Worm (Caenorhabditis elegans) whole organism, young adult: ENCODE data around the gene T28F12.1.

Source experiments
- B0336.3 ChIP-seq: fragments of 200-800 bp; sonication (Bioruptor generic); IDR thresholded peaks from 2 replicates; pipeline ENCODE4 v1.3.6; 2022; ENCODE audit warnings: missing genetic modification characterization, missing compliant biosample characterization
- C06A6.2 ChIP-seq: fragments of 200-800 bp; sonication (Bioruptor generic); conservative IDR thresholded peaks from 2 replicates; pipeline ENCODE4 v1.3.6; 2022; ENCODE audit warnings: missing genetic modification characterization, missing compliant biosample characterization
- C17E4.6 ChIP-seq: fragments of 200-800 bp; sonication (Bioruptor generic); IDR thresholded peaks from 2 replicates; pipeline ENCODE4 v1.3.6; 2022; ENCODE audit warnings: missing genetic modification reagents, missing genetic modification characterization, missing compliant biosample characterization
- D2030.7 ChIP-seq: fragments of 200-800 bp; sonication (Bioruptor generic); IDR thresholded peaks from 2 replicates; pipeline ENCODE4 v1.3.6; 2022; ENCODE audit warnings: missing genetic modification reagents, missing genetic modification characterization, missing compliant biosample characterization
- F33H1.4 ChIP-seq: fragments of 200-800 bp; sonication (Bioruptor generic); IDR thresholded peaks from 2 replicates; pipeline ENCODE4 v1.3.6; 2022; ENCODE audit warnings: missing genetic modification reagents, missing genetic modification characterization, missing compliant biosample characterization
- F37B4.10 ChIP-seq: fragments of 200-800 bp; sonication (Bioruptor generic); IDR thresholded peaks from 2 replicates; pipeline ENCODE4 v1.3.6; 2022; ENCODE audit warnings: missing genetic modification characterization, missing compliant biosample characterization
- F39B2.1 ChIP-seq: fragments of 200-800 bp; sonication (Bioruptor generic); IDR thresholded peaks from 2 replicates; pipeline ENCODE4 v1.3.6; 2022; ENCODE audit warnings: missing genetic modification reagents, missing genetic modification characterization, missing compliant biosample characterization
- F52B5.7 ChIP-seq: sonication (generic microtip); optimal IDR thresholded peaks from 2 replicates; lab custom pipeline; 2016; ENCODE audit warnings: mild to moderate bottlenecking, missing genetic modification characterization, missing compliant biosample characterization
- Y67H2A.10 ChIP-seq: fragments of 200-800 bp; sonication (Bioruptor generic); conservative IDR thresholded peaks from 2 replicates; pipeline ENCODE4 v1.3.6; 2022; ENCODE audit warnings: missing genetic modification reagents, missing genetic modification characterization, missing compliant biosample characterization
- atf-7 ChIP-seq: sonication (generic microtip); optimal IDR thresholded peaks from 2 replicates; lab custom pipeline; 2017; ENCODE audit warnings: mild to moderate bottlenecking, missing genetic modification characterization, missing compliant biosample characterization
- athp-1 ChIP-seq: sonication (generic microtip); optimal IDR thresholded peaks from 2 replicates; lab custom pipeline; 2017; ENCODE audit warnings: mild to moderate bottlenecking, missing genetic modification characterization, missing compliant biosample characterization
- attf-3 ChIP-seq: fragments of 200-800 bp; sonication (Bioruptor generic); conservative IDR thresholded peaks from 2 replicates; pipeline ENCODE4 v1.3.6; 2022; ENCODE audit warnings: missing genetic modification reagents, missing genetic modification characterization, missing compliant biosample characterization
- bed-2 ChIP-seq: fragments of 200-800 bp; sonication (Bioruptor generic); IDR thresholded peaks from 2 replicates; pipeline ENCODE4 v1.3.6; 2022; ENCODE audit warnings: missing genetic modification reagents, missing genetic modification characterization, missing compliant biosample characterization
- ccch-3 ChIP-seq: fragments of 200-800 bp; sonication (Bioruptor generic); optimal IDR thresholded peaks from 2 replicates; lab custom pipeline; 2018; ENCODE audit warnings: mild to moderate bottlenecking, missing genetic modification characterization, missing compliant biosample characterization
- cebp-1 ChIP-seq, 2 experiments: fragments of 200-800 bp in 1 of 2; sonication (Bioruptor generic) in 1 of 2; sonication (generic microtip) in 1 of 2; IDR thresholded peaks in 1 of 2; optimal IDR thresholded peaks in 1 of 2; 2 replicates each; pipeline versions ENCODE4 v1.3.6 to Lab custom; 2017 to 2022; ENCODE audit warnings: missing compliant biosample characterization in 2 of 2, missing genetic modification characterization in 2 of 2, mild to moderate bottlenecking in 1 of 2, missing genetic modification reagents in 1 of 2, moderate library complexity in 1 of 2
- cebp-2 ChIP-seq: fragments of 200-800 bp; sonication (Bioruptor generic); IDR thresholded peaks from 2 replicates; pipeline ENCODE4 v1.3.6; 2022; ENCODE audit warnings: missing genetic modification characterization, missing compliant biosample characterization
- ceh-27 ChIP-seq: fragments of 200-800 bp; sonication (Bioruptor generic); optimal IDR thresholded peaks from 2 replicates; lab custom pipeline; 2018; ENCODE audit warnings: mild to moderate bottlenecking, missing genetic modification characterization, moderate library complexity, missing compliant biosample characterization
- ceh-40 ChIP-seq: fragments of 200-800 bp; sonication (Bioruptor generic); IDR thresholded peaks from 2 replicates; pipeline ENCODE4 v1.3.6; 2022; ENCODE audit warnings: missing genetic modification characterization, missing compliant biosample characterization
- dox-1 ChIP-seq: fragments of 200-800 bp; sonication (Bioruptor generic); IDR thresholded peaks from 2 replicates; pipeline ENCODE4 v1.3.6; 2022; ENCODE audit warnings: missing genetic modification reagents, missing genetic modification characterization, missing compliant biosample characterization
- dpl-1 ChIP-seq: fragments of 150-350 bp; optimal IDR thresholded peaks from 2 replicates; lab custom pipeline; 2014; ENCODE audit warnings: missing biosample characterization, missing genetic modification reagents, missing genetic modification characterization
- egrh-3 ChIP-seq: fragments of 200-800 bp; sonication (Bioruptor generic); IDR thresholded peaks from 2 replicates; pipeline ENCODE4 v1.3.6; 2022; ENCODE audit warnings: missing genetic modification reagents, missing genetic modification characterization, missing compliant biosample characterization
- ets-4 ChIP-seq: fragments of 200-800 bp; sonication (Bioruptor generic); optimal IDR thresholded peaks from 2 replicates; lab custom pipeline; 2018; ENCODE audit warnings: mild to moderate bottlenecking, missing genetic modification characterization, missing compliant biosample characterization
- gei-17 ChIP-seq: fragments of 200-800 bp; sonication (Bioruptor generic); optimal IDR thresholded peaks from 2 replicates; lab custom pipeline; 2018; ENCODE audit warnings: mild to moderate bottlenecking, missing genetic modification characterization, missing compliant biosample characterization
- hlh-26 ChIP-seq: fragments of 200-800 bp; sonication (Bioruptor generic); conservative IDR thresholded peaks from 2 replicates; pipeline ENCODE4 v1.3.6; 2022; ENCODE audit warnings: missing genetic modification reagents, missing genetic modification characterization, missing compliant biosample characterization
- lag-1 ChIP-seq: fragments of 200-800 bp; sonication (Bioruptor generic); IDR thresholded peaks from 2 replicates; pipeline ENCODE4 v1.3.6; 2022; ENCODE audit warnings: missing genetic modification reagents, missing genetic modification characterization, missing compliant biosample characterization
- lin-54 ChIP-seq: fragments of 200-800 bp; sonication (Bioruptor generic); optimal IDR thresholded peaks from 2 replicates; lab custom pipeline; 2018; ENCODE audit warnings: mild to moderate bottlenecking, missing genetic modification characterization, missing compliant biosample characterization
- madf-8 ChIP-seq: fragments of 200-800 bp; sonication (Bioruptor generic); conservative IDR thresholded peaks from 2 replicates; pipeline ENCODE4 v1.3.6; 2022; ENCODE audit warnings: missing genetic modification reagents, missing genetic modification characterization, missing compliant biosample characterization
- mcd-1 ChIP-seq: fragments of 200-800 bp; sonication (Bioruptor generic); IDR thresholded peaks from 2 replicates; pipeline ENCODE4 v1.3.6; 2022; ENCODE audit warnings: missing genetic modification reagents, missing genetic modification characterization, missing compliant biosample characterization
- mes-4 ChIP-seq: sonication (generic microtip); optimal IDR thresholded peaks from 2 replicates; lab custom pipeline; 2016; ENCODE audit warnings: missing genotype, missing genetic modification characterization, missing compliant biosample characterization
- nhr-179 ChIP-seq: sonication (generic microtip); optimal IDR thresholded peaks from 2 replicates; lab custom pipeline; 2016; ENCODE audit warnings: mild to moderate bottlenecking, missing genetic modification characterization, missing compliant biosample characterization
- nhr-80 ChIP-seq: sonication (generic microtip); optimal IDR thresholded peaks from 2 replicates; lab custom pipeline; 2016; ENCODE audit warnings: missing genetic modification characterization, missing compliant biosample characterization
- nhr-90 ChIP-seq: sonication (generic microtip); optimal IDR thresholded peaks from 2 replicates; lab custom pipeline; 2016; ENCODE audit warnings: missing genotype, mild to moderate bottlenecking, missing genetic modification characterization, missing compliant biosample characterization
- pha-4 ChIP-seq: fragments of 150-350 bp; sonication (generic microtip); optimal IDR thresholded peaks from 2 replicates; lab custom pipeline; 2014; ENCODE audit warnings: missing biosample characterization, missing genetic modification reagents, missing genetic modification characterization
- rec-8 ChIP-seq, 2 experiments: sonication (generic microtip); optimal IDR thresholded peaks; 2 replicates each; lab custom pipeline; 2016; ENCODE audit warnings: mild to moderate bottlenecking in 2 of 2, missing genetic modification characterization in 2 of 2, missing genetic modification reagents in 2 of 2, missing genotype in 2 of 2, missing biosample characterization in 1 of 2, missing compliant biosample characterization in 1 of 2, moderate library complexity in 1 of 2
- repo-1 ChIP-seq: sonication (generic microtip); optimal IDR thresholded peaks from 2 replicates; lab custom pipeline; 2017; ENCODE audit warnings: mild to moderate bottlenecking, missing genetic modification characterization, missing compliant biosample characterization
- sea-2 ChIP-seq: fragments of 200-800 bp; sonication (Bioruptor generic); IDR thresholded peaks from 2 replicates; pipeline ENCODE4 v1.3.6; 2022; ENCODE audit warnings: missing genetic modification characterization, missing compliant biosample characterization
- snpc-3.4 ChIP-seq: sonication (generic microtip); optimal IDR thresholded peaks from 2 replicates; lab custom pipeline; 2017; ENCODE audit warnings: missing genetic modification characterization, mild to moderate bottlenecking, missing compliant biosample characterization, antibody characterized with exemption, moderate library complexity, missing genotype, missing genetic modification reagents
- snpc-4 ChIP-seq, 5 experiments: fragments of 150-350 bp in 1 of 5; sonication (generic microtip) in 4 of 5; optimal IDR thresholded peaks; 2 replicates each; lab custom pipeline; 2014 to 2018; ENCODE audit warnings: missing genetic modification characterization in 5 of 5, missing biosample characterization in 3 of 5, antibody characterized with exemption in 2 of 5, mild to moderate bottlenecking in 2 of 5, missing compliant biosample characterization in 2 of 5, missing genotype in 2 of 5, moderate library complexity in 2 of 5, missing genetic modification reagents in 1 of 5
- somi-1 ChIP-seq: fragments of 200-800 bp; sonication (Bioruptor generic); optimal IDR thresholded peaks from 2 replicates; lab custom pipeline; 2018; ENCODE audit warnings: mild to moderate bottlenecking, missing genetic modification characterization, missing compliant biosample characterization
- unc-62 ChIP-seq: fragments of 150-350 bp; optimal IDR thresholded peaks from 2 replicates; lab custom pipeline; 2014; ENCODE audit warnings: missing biosample characterization, missing genetic modification reagents, missing genetic modification characterization
- xnd-1 ChIP-seq: sonication (generic microtip); optimal IDR thresholded peaks from 2 replicates; lab custom pipeline; 2016; ENCODE audit warnings: missing genotype, missing genetic modification reagents, missing genetic modification characterization, missing compliant biosample characterization
- zfh-2 ChIP-seq: fragments of 200-800 bp; sonication (Bioruptor generic); conservative IDR thresholded peaks from 2 replicates; pipeline ENCODE4 v1.3.6; 2022; ENCODE audit warnings: missing genetic modification reagents, missing genetic modification characterization, missing compliant biosample characterization
- zim-3 ChIP-seq: sonication (generic microtip); optimal IDR thresholded peaks from 2 replicates; lab custom pipeline; 2017; ENCODE audit warnings: mild to moderate bottlenecking, missing genetic modification characterization, moderate library complexity, missing compliant biosample characterization
- ztf-3 ChIP-seq: fragments of 200-800 bp; sonication (Bioruptor generic); optimal IDR thresholded peaks from 2 replicates; lab custom pipeline; 2018; ENCODE audit warnings: mild to moderate bottlenecking, missing genetic modification characterization, missing compliant biosample characterization

Gene T28F12.1

ce11 chrV:4489893-4490292 lies 22.9 kb upstream of the T28F12.1 start:
- TF ChIP-seq pha-4 (no peak), ets-4 (GFP tag; lab: Kevin White, UChicago) (no peak), somi-1 (GFP tag; lab: Kevin White, UChicago) (no peak)
- TF ChIP-seq, all 124 proteins: peak for 0

ce11 chrV:4491273-4492094 lies 21.3 kb upstream of the T28F12.1 start:
- no peak for TF ChIP-seq snpc-4 (GFP tag; optimal IDR thresholded peaks at IDR 0.05; lab: Kevin White, UChicago)
- no peak for TF ChIP-seq snpc-4 (tag; optimal IDR thresholded peaks at IDR 0.05; lab: Kevin White, UChicago)
- no peak for TF ChIP-seq mes-4 (tag; lab: Kevin White, UChicago)
- no peak for TF ChIP-seq ccch-3
- no peak for TF ChIP-seq snpc-3.4 (tag; lab: Kevin White, UChicago)
- no peak for TF ChIP-seq ztf-3
- TF ChIP-seq ets-4 (GFP tag; lab: Kevin White, UChicago): peak; percentile 69
- peak; percentile 98 for TF ChIP-seq unc-62 (GFP tag; lab: Kevin White, UChicago)
- TF ChIP-seq lin-54 (GFP tag; lab: Kevin White, UChicago): no peak
- TF ChIP-seq F37B4.10 (GFP tag; lab: Robert Waterston, UW): no peak
- no peak for TF ChIP-seq repo-1
- peak; percentile 37; the same call in 1 of the 2 replicates for TF ChIP-seq B0336.3 (GFP tag; lab: Robert Waterston, UW)
- TF ChIP-seq hlh-26 (GFP tag; lab: Robert Waterston, UW): no peak
- TF ChIP-seq gei-17 (GFP tag; lab: Kevin White, UChicago): no peak
- TF ChIP-seq rec-8 (tag; optimal IDR thresholded peaks at IDR 0.05; lab: Kevin White, UChicago): no peak
- TF ChIP-seq cebp-2: no peak
- no peak for TF ChIP-seq bed-2 (GFP tag; lab: Robert Waterston, UW)
- no peak for TF ChIP-seq F33H1.4 (GFP tag; lab: Robert Waterston, UW)
- no peak for TF ChIP-seq lag-1 (GFP tag; lab: Robert Waterston, UW)
- TF ChIP-seq F52B5.7: no peak
- TF ChIP-seq ceh-40: no peak
- no peak for TF ChIP-seq dpl-1 (GFP tag; lab: Kevin White, UChicago)
- TF ChIP-seq Y67H2A.10 (GFP tag; lab: Robert Waterston, UW): no peak
- TF ChIP-seq nhr-179 (tag; lab: Kevin White, UChicago): no peak
- no peak for TF ChIP-seq cebp-1 (GFP tag; IDR thresholded peaks at IDR 0.05; lab: Robert Waterston, UW)
- peak; percentile 43 for TF ChIP-seq cebp-1 (tag; optimal IDR thresholded peaks at IDR 0.05; lab: Kevin White, UChicago)
- 0 out of 2 replicates have a peak, but pooled peaks have one; percentile 18 for TF ChIP-seq mcd-1 (GFP tag; lab: Robert Waterston, UW)
- TF ChIP-seq dox-1: peak; percentile 75
- peak; percentile 93 for TF ChIP-seq nhr-80 (tag; lab: Kevin White, UChicago)
- no peak for TF ChIP-seq F39B2.1 (GFP tag; lab: Robert Waterston, UW)
- peak; percentile 7; the same call in 1 of the 2 replicates for TF ChIP-seq egrh-3 (GFP tag; lab: Robert Waterston, UW)
- no peak for TF ChIP-seq nhr-90
- TF ChIP-seq zim-3 (tag; lab: Kevin White, UChicago): no peak
- no peak for TF ChIP-seq athp-1 (tag; lab: Kevin White, UChicago)
- no peak for TF ChIP-seq C06A6.2 (GFP tag; lab: Robert Waterston, UW)
- TF ChIP-seq C17E4.6: no peak
- peak; percentile 70 for TF ChIP-seq zfh-2 (GFP tag; lab: Robert Waterston, UW)
- no peak for TF ChIP-seq xnd-1
- no peak for TF ChIP-seq ceh-27
- TF ChIP-seq attf-3 (GFP tag; lab: Robert Waterston, UW): no peak
- TF ChIP-seq somi-1 (GFP tag; lab: Kevin White, UChicago): no peak
- TF ChIP-seq D2030.7 (GFP tag; lab: Robert Waterston, UW): no peak
- no peak for TF ChIP-seq atf-7 (tag; lab: Kevin White, UChicago)
- no peak for TF ChIP-seq pha-4
- TF ChIP-seq sea-2 (GFP tag; lab: Robert Waterston, UW): no peak
- TF ChIP-seq madf-8: no peak
